Worm (Caenorhabditis elegans) whole organism, L4/young adult: ENCODE data around the gene F22B5.4.

Source experiments
- W03F9.2 ChIP-seq: fragments of 150-350 bp; optimal IDR thresholded peaks from 2 replicates; lab custom pipeline; 2014; ENCODE audit warnings: missing biosample characterization, missing genetic modification characterization
- dao-5 ChIP-seq: sonication (generic microtip); optimal IDR thresholded peaks from 2 replicates; lab custom pipeline; 2016; ENCODE audit warnings: missing genotype, missing genetic modification characterization, moderate library complexity, missing compliant biosample characterization
- him-1 ChIP-seq: sonication (generic microtip); optimal IDR thresholded peaks from 2 replicates; lab custom pipeline; 2016; ENCODE audit warnings: missing genotype, missing genetic modification reagents, missing genetic modification characterization, missing compliant biosample characterization

- peak; percentile 63 for TF ChIP-seq W03F9.2
- no peak for TF ChIP-seq dao-5 (tag; lab: Kevin White, UChicago)
- no peak for TF ChIP-seq him-1 (tag; lab: Kevin White, UChicago)
These were observed 7.3 kb upstream of the F22B5.4 start for ce11 chrII:8442176-8442575.
